Worm (Caenorhabditis elegans) whole organism, L1 larva: ENCODE data around the gene clec-173.

Source experiments
- ama-1 ChIP-seq: fragments of 150-350 bp; optimal IDR thresholded peaks from 2 replicates; lab custom pipeline; 2014
- egl-27 ChIP-seq, 2 experiments: fragments of 150-350 bp in 1 of 2; sonication (generic microtip); optimal IDR thresholded peaks; 3 replicates each; lab custom pipeline; 2017 to 2018; ENCODE audit warnings: missing biosample characterization in 2 of 2, missing genetic modification characterization in 2 of 2, missing genetic modification reagents in 2 of 2
- fos-1 ChIP-seq: fragments of 150-350 bp; optimal IDR thresholded peaks from 2 replicates; lab custom pipeline; 2014; ENCODE audit warnings: missing biosample characterization, missing genetic modification characterization
- lin-39 ChIP-seq: fragments of 150-350 bp; optimal IDR thresholded peaks from 2 replicates; lab custom pipeline; 2014; ENCODE audit warnings: missing biosample characterization, missing genetic modification reagents, missing genetic modification characterization
- lsy-2 ChIP-seq, 2 experiments: fragments of 150-350 bp; optimal IDR thresholded peaks; 2 replicates each; lab custom pipeline; 2014; ENCODE audit warnings: missing biosample characterization in 2 of 2, missing genetic modification characterization in 2 of 2
- nhr-77 ChIP-seq: fragments of 150-350 bp; optimal IDR thresholded peaks from 2 replicates; lab custom pipeline; 2014; ENCODE audit warnings: missing biosample characterization, missing genetic modification characterization
- sox-4 ChIP-seq: sonication (generic microtip); optimal IDR thresholded peaks from 2 replicates; lab custom pipeline; 2016; ENCODE audit warnings: missing genetic modification characterization, missing compliant biosample characterization

DNA sequence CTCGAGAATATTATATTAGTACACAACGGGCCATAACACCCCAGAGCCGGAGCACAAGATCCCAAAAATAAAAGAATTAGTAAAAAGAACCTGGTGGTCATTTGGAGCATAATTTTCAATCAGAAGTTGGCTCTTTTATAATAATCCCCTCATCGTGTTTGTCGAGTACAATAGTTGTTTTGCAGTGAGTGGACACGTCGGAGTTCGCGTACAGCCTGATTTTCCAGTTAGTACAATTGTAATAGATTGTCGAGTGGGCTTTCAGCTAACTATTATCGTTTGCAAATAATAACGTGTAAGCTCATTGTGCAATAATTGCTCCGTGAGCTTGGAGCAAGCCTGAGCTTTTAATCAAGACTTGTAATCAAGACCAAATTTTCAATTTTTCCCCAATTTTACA is 40.0 kb upstream of the clec-173 start, which contains the start of gene W08E12.9:
- TF ChIP-seq lsy-2 (tag; optimal IDR thresholded peaks at IDR 0.05; lab: Kevin White, UChicago) (no peak), nhr-77 (tag; lab: Kevin White, UChicago) (no peak), lin-39 (tag; lab: Kevin White, UChicago) (no peak), ama-1 (no peak), fos-1 (no peak), egl-27 (tag; optimal IDR thresholded peaks at IDR 0.05; lab: Kevin White, UChicago) (no peak), sox-4 (tag; lab: Kevin White, UChicago) (no peak)
